Worm (Caenorhabditis elegans): Measurements from ENCODE around the gene Y39C12A.9.

The Y39C12A.9 gene

ce11 chrIV:12259161-12259870 lies at the start of gene Y39C12A.9:
Gene Y39C12A.9, minus strand, starts transcription at chrIV:12259211.
- TF ChIP-seq unc-120 (tag; optimal IDR thresholded peaks at IDR 0.05; ENCODE audit: poor library complexity, severe bottlenecking), result peak; percentile 16
- TF ChIP-seq hlh-1 (tag; optimal IDR thresholded peaks at IDR 0.05), result no peak
- TF ChIP-seq ces-1 (GFP tag; optimal IDR thresholded peaks at IDR 0.05), result peak; percentile 31

- TF ChIP-seq unc-62 (GFP tag; optimal IDR thresholded peaks at IDR 0.05), result no peak
Observed at ce11 chrIV:12307720-12308119, 48.7 kb upstream of the Y39C12A.9 start, which contains the start of gene oac-57. Gene oac-57, minus strand, starts transcription at chrIV:12307820.

DNA sequence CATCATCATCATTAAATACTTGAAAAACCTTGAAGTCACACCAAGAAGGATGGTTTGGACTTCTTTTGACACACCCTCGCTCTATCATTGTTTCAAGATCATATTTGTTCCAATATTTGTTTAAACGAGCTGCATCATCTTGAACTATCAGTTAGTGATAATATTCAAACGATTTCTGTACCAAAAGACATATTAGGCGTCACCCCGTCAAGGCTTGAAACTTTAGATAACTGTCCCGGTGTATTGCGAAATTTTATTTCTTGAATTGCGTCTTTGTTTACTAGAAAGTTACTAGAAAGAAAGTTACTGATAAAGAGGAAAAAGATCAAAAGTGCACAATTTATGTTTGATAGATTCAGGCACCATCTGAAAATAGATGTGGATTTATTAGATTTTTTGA lies 46.9 kb upstream of the Y39C12A.9 start:
- TF ChIP-seq unc-39 (tag; optimal IDR thresholded peaks at IDR 0.05) (no peak), ztf-11 (tag; optimal IDR thresholded peaks at IDR 0.05) (no peak), M03D4.4 (tag; optimal IDR thresholded peaks at IDR 0.05) (no peak), elt-3 (tag; optimal IDR thresholded peaks at IDR 0.05) (no peak), lin-13 (tag; optimal IDR thresholded peaks at IDR 0.05) (no peak), hlh-1 (tag; optimal IDR thresholded peaks at IDR 0.05) (no peak), tbx-8 (GFP tag; optimal IDR thresholded peaks at IDR 0.05) (no peak), nhr-28 (tag; optimal IDR thresholded peaks at IDR 0.05) (no peak), nhr-237 (tag; optimal IDR thresholded peaks at IDR 0.05) (no peak)

DNA sequence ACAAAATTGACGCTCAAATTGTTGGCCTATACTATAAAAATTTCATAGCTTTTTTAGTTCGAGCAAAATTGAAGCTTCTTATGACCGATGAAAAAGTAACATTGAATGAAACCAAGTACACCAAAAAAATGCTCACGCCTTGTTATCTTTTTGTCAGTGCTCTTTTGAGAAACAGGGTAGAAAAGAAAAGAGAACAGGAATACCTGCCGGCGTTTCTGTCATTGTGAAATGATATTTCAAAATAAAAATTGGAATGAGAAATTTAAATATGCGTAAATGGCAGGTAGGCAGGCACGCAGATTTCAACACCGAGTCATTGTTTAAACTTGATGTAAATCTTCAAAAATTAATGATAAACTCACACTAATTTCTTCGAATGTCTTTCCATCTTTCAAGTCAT lies 45.7 kb upstream of the Y39C12A.9 start:
- no peak for TF ChIP-seq tbx-8 (GFP tag; optimal IDR thresholded peaks at IDR 0.05)
- no peak for TF ChIP-seq ces-1 (GFP tag; optimal IDR thresholded peaks at IDR 0.05)
- TF ChIP-seq lin-13 (tag; optimal IDR thresholded peaks at IDR 0.05), result no peak
- no peak for TF ChIP-seq pha-4 (tag; optimal IDR thresholded peaks at IDR 0.05)
- no peak for TF ChIP-seq nhr-237 (tag; optimal IDR thresholded peaks at IDR 0.05)
- TF ChIP-seq unc-120 (tag; optimal IDR thresholded peaks at IDR 0.05; ENCODE audit: poor library complexity, severe bottlenecking), result no peak
- TF ChIP-seq drap-1 (GFP tag; optimal IDR thresholded peaks at IDR 0.05), result no peak
- TF ChIP-seq nhr-76 (tag; optimal IDR thresholded peaks at IDR 0.05), result no peak
- TF ChIP-seq hlh-1 (tag; optimal IDR thresholded peaks at IDR 0.05), result no peak
- no peak for TF ChIP-seq ceh-43 (GFP tag; optimal IDR thresholded peaks at IDR 0.05)
- TF ChIP-seq zip-8 (tag; optimal IDR thresholded peaks at IDR 0.05), result no peak

DNA sequence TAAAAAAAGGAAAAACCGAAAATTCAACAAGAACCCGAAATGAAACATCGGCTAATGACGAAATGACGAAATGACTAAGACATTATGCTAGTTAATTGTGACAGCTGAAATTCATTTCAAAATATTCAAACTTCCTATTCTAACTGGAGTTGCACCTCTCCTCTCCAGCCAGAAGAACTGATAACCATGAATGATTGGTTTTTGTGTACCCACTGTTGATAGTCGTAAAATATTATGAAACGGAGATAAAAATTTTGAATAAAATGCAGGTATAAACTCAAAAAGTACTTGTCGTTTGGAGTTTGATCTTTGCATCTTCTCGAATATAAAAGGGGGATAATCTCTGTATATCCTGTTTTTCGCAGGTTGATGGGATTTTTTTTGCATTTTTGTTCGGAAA lies 43.9 kb upstream of the Y39C12A.9 start:
- TF ChIP-seq sptf-1 (tag; optimal IDR thresholded peaks at IDR 0.05) (no peak), nhr-237 (tag; optimal IDR thresholded peaks at IDR 0.05) (no peak), nhr-2 (tag; optimal IDR thresholded peaks at IDR 0.05) (no peak), unc-62 (GFP tag; optimal IDR thresholded peaks at IDR 0.05) (no peak), mep-1 (tag; optimal IDR thresholded peaks at IDR 0.05) (no peak), ham-2 (GFP tag; optimal IDR thresholded peaks at IDR 0.05) (no peak), elt-3 (tag; optimal IDR thresholded peaks at IDR 0.05) (no peak), M03D4.4 (tag; optimal IDR thresholded peaks at IDR 0.05) (no peak), ceh-43 (GFP tag; optimal IDR thresholded peaks at IDR 0.05) (no peak), lin-13 (tag; optimal IDR thresholded peaks at IDR 0.05) (no peak), ceh-83 (GFP tag; optimal IDR thresholded peaks at IDR 0.05) (no peak), mab-5 (tag; optimal IDR thresholded peaks at IDR 0.05) (no peak), snpc-4 (tag; optimal IDR thresholded peaks at IDR 0.05) (no peak), flh-1 (GFP tag; optimal IDR thresholded peaks at IDR 0.05) (no peak), hlh-1 (tag; optimal IDR thresholded peaks at IDR 0.05) (no peak), tbx-8 (GFP tag; optimal IDR thresholded peaks at IDR 0.05) (no peak), nhr-28 (tag; optimal IDR thresholded peaks at IDR 0.05) (no peak)

- TF ChIP-seq sptf-1 (tag; optimal IDR thresholded peaks at IDR 0.05), result no peak
- TF ChIP-seq unc-39 (tag; optimal IDR thresholded peaks at IDR 0.05), result no peak
- TF ChIP-seq mep-1 (tag; optimal IDR thresholded peaks at IDR 0.05), result no peak
- TF ChIP-seq blmp-1 (tag; optimal IDR thresholded peaks at IDR 0.05), result no peak
- no peak for TF ChIP-seq hlh-1 (tag; optimal IDR thresholded peaks at IDR 0.05)
- TF ChIP-seq M03D4.4 (tag; optimal IDR thresholded peaks at IDR 0.05), result no peak
- TF ChIP-seq pha-4 (tag; optimal IDR thresholded peaks at IDR 0.05), result no peak
- no peak for TF ChIP-seq cnd-1 (tag; optimal IDR thresholded peaks at IDR 0.05)
Observed at ce11 chrIV:12301161-12301560, 42.1 kb upstream of the Y39C12A.9 start, which contains the start of gene oac-59. Gene oac-59, minus strand, starts transcription at chrIV:12301261.

DNA sequence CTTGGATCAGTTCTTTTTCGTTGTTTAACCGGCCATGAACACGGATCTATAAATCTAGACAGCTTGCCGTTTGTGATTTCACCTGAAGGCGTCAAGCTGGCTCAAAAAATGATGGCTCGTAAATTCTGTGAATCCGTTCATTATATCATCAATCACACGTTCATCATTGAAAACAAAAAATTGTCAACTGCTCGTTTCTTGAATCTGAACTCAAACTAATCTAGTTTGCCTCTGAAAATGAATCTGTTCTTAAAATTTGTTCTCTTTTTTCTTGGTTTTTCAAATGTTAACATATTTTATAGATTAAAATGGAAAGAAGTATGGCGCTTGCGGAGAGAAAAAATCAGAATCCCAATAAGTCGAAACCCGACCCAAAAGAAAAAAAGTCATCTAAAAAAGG lies 31.7 kb upstream of the Y39C12A.9 start, which contains the start of gene C42C1.8:
Gene C42C1.8 (plus strand): TSS at position 301 of the 400 bp plus-strand sequence.
- no peak for TF ChIP-seq bed-3 (GFP tag; optimal IDR thresholded peaks at IDR 0.05)

Measured in whole organism, mixed stage, embryonic.